Worm (Caenorhabditis elegans): ENCODE data around the gene R10E11.6.

R10E11.6 gene

DNA sequence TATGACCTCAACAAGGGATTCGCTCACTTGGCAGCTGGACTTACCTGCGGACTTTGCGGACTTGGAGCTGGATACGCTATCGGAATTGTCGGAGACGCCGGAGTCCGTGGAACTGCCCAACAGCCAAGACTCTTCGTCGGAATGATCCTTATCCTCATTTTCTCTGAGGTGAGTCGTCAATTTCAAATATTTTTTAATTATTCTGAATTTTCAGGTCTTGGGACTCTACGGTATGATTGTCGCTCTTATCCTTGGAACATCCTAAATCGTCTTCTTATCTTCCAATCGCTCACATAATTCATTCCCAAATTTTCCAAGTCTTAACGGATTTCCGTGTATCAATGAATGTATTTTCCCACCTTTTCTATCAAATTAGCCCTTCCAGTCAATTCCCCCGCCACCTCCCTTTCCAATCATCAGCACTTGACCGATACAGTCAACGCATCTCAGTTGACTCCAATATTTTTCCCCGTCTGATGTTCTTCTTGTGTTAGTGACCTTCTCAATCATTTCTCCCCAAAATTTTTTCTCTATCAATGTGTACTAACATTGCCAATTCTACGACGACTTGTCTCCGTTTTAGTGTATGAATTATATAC, at the start of gene R10E11.6:
R10E11.6 (plus strand) TSS at position 524 of the 599 bp plus-strand sequence.
- TF ChIP-seq pha-2 (tag; optimal IDR thresholded peaks at IDR 0.05) (no peak), ceh-9 (tag; optimal IDR thresholded peaks at IDR 0.05) (no peak), nhr-11 (tag; optimal IDR thresholded peaks at IDR 0.05) (no peak), nhr-232 (tag; optimal IDR thresholded peaks at IDR 0.05) (no peak), C38D4.7 (GFP tag; optimal IDR thresholded peaks at IDR 0.05) (no peak), sox-2 (GFP tag; IDR thresholded peaks at IDR 0.05) (no peak), elt-2 (tag; optimal IDR thresholded peaks at IDR 0.05) (no peak), che-1 (tag; optimal IDR thresholded peaks at IDR 0.05) (no peak), ref-2 (tag; optimal IDR thresholded peaks at IDR 0.05) (no peak), npax-4 (tag; optimal IDR thresholded peaks at IDR 0.05) (no peak), ceh-14 (tag; optimal IDR thresholded peaks at IDR 0.05) (no peak), nfya-1 (tag; optimal IDR thresholded peaks at IDR 0.05) (no peak), eyg-1 (tag; optimal IDR thresholded peaks at IDR 0.05) (no peak), dve-1 (tag; optimal IDR thresholded peaks at IDR 0.05) (no peak)

DNA sequence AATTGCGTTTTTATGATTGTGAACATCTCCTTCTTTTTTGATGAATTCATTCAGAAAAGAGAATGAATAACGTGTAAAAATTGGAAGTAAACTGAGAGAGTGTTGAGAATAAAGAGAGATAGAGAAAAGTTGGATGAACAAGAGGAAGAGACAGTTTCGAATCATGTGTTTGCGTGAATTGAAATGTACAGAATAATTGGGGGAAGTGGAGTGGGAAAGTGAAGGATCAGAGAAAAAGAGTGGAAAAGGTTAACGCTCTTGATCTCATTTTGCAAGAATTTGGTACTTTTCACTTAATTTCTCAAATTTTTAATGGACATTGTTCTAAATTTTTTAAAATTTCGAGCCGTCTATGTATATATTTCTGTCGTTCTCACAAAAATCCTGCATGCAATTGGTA, 49.5 kb upstream of the R10E11.6 start:
- TF ChIP-seq ets-4 (tag; optimal IDR thresholded peaks at IDR 0.05) (no peak), ceh-45 (GFP tag; IDR thresholded peaks at IDR 0.05) (no peak), dve-1 (tag; optimal IDR thresholded peaks at IDR 0.05) (no peak), elt-2 (tag; optimal IDR thresholded peaks at IDR 0.05) (no peak), pag-3 (tag; optimal IDR thresholded peaks at IDR 0.05; ENCODE audit: borderline replicate concordance) (no peak), sdc-2 (tag; optimal IDR thresholded peaks at IDR 0.05) (no peak)

DNA sequence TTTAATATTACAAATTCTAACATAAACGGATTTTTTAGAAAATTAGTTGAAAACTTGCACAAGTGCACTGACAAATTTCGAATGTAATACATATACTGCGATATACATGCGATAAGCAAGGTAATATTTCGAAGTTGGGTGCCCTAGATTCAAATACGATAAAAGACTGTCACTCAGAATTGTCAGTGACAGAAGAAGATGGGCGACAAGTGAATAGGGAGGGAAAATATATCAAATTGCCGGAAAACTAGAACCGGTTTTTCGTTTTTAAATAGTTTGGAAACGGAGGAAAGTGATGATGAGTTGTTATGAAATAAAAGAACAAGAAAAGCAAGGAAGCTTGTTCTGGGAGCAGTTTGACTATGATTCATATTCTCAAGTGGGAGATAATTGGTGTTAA, 48.8 kb upstream of the R10E11.6 start:
- TF ChIP-seq che-1 (tag; optimal IDR thresholded peaks at IDR 0.05) (no peak), npax-4 (tag; optimal IDR thresholded peaks at IDR 0.05) (no peak), nhr-232 (tag; optimal IDR thresholded peaks at IDR 0.05) (no peak), madf-2 (tag; optimal IDR thresholded peaks at IDR 0.05) (no peak), pax-1 (tag; optimal IDR thresholded peaks at IDR 0.05) (no peak), ceh-45 (GFP tag; IDR thresholded peaks at IDR 0.05) (no peak), ceh-6 (GFP tag; optimal IDR thresholded peaks at IDR 0.05) (no peak), ets-4 (tag; optimal IDR thresholded peaks at IDR 0.05) (no peak), fkh-6 (tag; optimal IDR thresholded peaks at IDR 0.05) (no peak), pqm-1 (tag; optimal IDR thresholded peaks at IDR 0.05) (no peak), pha-2 (tag; optimal IDR thresholded peaks at IDR 0.05) (no peak), unc-55 (GFP tag; optimal IDR thresholded peaks at IDR 0.05) (no peak), dve-1 (tag; optimal IDR thresholded peaks at IDR 0.05) (no peak), hlh-13 (GFP tag; optimal IDR thresholded peaks at IDR 0.05) (no peak), ceh-19 (GFP tag; optimal IDR thresholded peaks at IDR 0.05) (no peak), ceh-14 (tag; optimal IDR thresholded peaks at IDR 0.05) (no peak)

DNA sequence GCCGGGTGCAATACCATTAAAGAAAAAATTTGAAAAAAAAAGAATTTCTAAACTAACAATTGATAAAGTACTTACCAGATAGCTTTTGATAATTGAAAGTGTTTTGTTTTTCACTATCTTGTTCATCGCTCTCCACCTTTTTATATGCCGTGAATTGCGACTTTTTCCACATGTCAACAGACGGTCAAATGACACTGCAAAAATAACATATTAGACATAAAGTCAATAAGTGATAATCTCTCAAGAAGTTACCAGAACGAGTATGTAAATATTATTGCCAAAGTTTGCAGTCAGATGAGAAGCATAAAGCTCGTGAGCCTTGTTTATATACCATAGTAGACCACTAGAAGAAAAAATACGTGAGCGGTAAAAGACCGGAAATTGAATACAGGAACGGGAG, 46.9 kb upstream of the R10E11.6 start, which contains the start of gene dao-6:
dao-6 (minus strand) TSS at position 345 of the 400 bp plus-strand sequence.
- TF ChIP-seq ceh-31 (tag; optimal IDR thresholded peaks at IDR 0.05) (no peak), pqm-1 (tag; optimal IDR thresholded peaks at IDR 0.05) (no peak), ceh-34 (tag; optimal IDR thresholded peaks at IDR 0.05) (no peak), che-1 (tag; optimal IDR thresholded peaks at IDR 0.05) (no peak), hlh-6 (tag; optimal IDR thresholded peaks at IDR 0.05) (no peak), pha-4 (tag; optimal IDR thresholded peaks at IDR 0.05) (no peak), syd-9 (tag; optimal IDR thresholded peaks at IDR 0.05) (no peak), hlh-15 (tag; optimal IDR thresholded peaks at IDR 0.05) (no peak)

DNA sequence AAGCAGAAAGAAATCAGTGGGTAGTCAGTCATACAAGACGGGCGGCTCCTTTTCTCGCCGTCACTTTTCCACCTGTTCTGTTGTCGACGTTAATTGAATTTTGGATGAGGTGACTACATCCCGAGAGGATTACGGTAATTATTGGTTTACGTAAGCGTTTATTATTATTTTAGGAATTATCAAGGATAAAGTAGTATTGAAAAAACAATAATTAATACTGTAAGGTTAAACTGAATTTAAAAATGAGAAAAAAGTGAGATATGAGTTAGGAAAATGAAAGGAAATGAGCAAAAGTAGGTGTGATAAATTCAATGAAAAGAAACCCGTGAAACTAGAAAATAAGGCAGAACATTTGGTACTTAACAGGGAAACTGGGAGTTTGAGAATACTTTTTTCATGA, 43.9 kb upstream of the R10E11.6 start, which contains the start of gene hlh-4:
hlh-4 (minus strand) TSS at position 101 of the 400 bp plus-strand sequence.
- TF ChIP-seq tbx-2 (tag; optimal IDR thresholded peaks at IDR 0.05), result no peak
- TF ChIP-seq sdc-2 (tag; optimal IDR thresholded peaks at IDR 0.05), result no peak
- no peak for TF ChIP-seq ref-2 (tag; optimal IDR thresholded peaks at IDR 0.05)
- TF ChIP-seq hlh-6 (tag; optimal IDR thresholded peaks at IDR 0.05), result no peak
- no peak for TF ChIP-seq ceh-2 (tag; optimal IDR thresholded peaks at IDR 0.05)
- no peak for TF ChIP-seq K09A11.1 (tag; optimal IDR thresholded peaks at IDR 0.05; ENCODE audit: insufficient read depth)

Data from whole organism, late embryonic.